Worm (Caenorhabditis elegans) whole organism, mixed stage, embryonic: ENCODE data around the gene gck-4.

Source experiments
- elt-3 ChIP-seq: fragments of 150-350 bp; optimal IDR thresholded peaks from 2 replicates; lab custom pipeline; 2014; ENCODE audit warnings: missing biosample characterization, missing genetic modification characterization
- nhr-12 ChIP-seq: fragments of 150-350 bp; optimal IDR thresholded peaks from 2 replicates; lab custom pipeline; 2014; ENCODE audit warnings: missing biosample characterization, missing genetic modification characterization

- TF ChIP-seq elt-3 (tag; lab: Kevin White, UChicago) (no peak), nhr-12 (tag; lab: Kevin White, UChicago) (no peak)
These were observed 39.3 kb downstream of the gck-4 start for ce11 chrX:13716313-13716712.
